Worm (Caenorhabditis elegans) whole organism, L2 larva: ENCODE measurements around the gene T22D1.8.

ENCODE experiments used
- lin-39 ChIP-seq: fragments of 150-350 bp; optimal IDR thresholded peaks from 2 replicates; lab custom pipeline; 2014; ENCODE audit warnings: missing biosample characterization, missing genetic modification reagents, missing genetic modification characterization
- sma-3 ChIP-seq: sonication (generic microtip); optimal IDR thresholded peaks from 2 replicates; lab custom pipeline; 2016; ENCODE audit warnings: missing genetic modification reagents, missing genetic modification characterization, missing compliant biosample characterization

ce11 chrIV:6904606-6905005 lies 1.5 kb downstream of the T22D1.8 start:
- TF ChIP-seq sma-3 (GFP tag; lab: Kevin White, UChicago) (no peak), lin-39 (no peak)
